Fruit fly (Drosophila melanogaster) whole organism: ENCODE data around the gene Muc68E.

Source experiments
- CG8478 ChIP-seq: fragments of >200 bp; optimal IDR thresholded peaks from 2 replicates; lab custom pipeline; 2018; ENCODE audit warnings: inconsistent platforms
- Dll ChIP-seq: fragments of >200 bp; optimal IDR thresholded peaks from 2 replicates; lab custom pipeline; 2017
- EcR ChIP-seq, 2 experiments: fragments of >200 bp; optimal IDR thresholded peaks; 2 replicates each; lab custom pipeline; 2017; ENCODE audit warnings: missing biosample characterization in 2 of 2, missing genetic modification characterization in 2 of 2, missing genetic modification reagents in 2 of 2
- pan ChIP-seq: fragments of >200 bp; optimal IDR thresholded peaks from 2 replicates; lab custom pipeline; 2017
- psq ChIP-seq: fragments of >200 bp; optimal IDR thresholded peaks from 2 replicates; lab custom pipeline; 2017
- usp ChIP-seq: fragments of >200 bp; optimal IDR thresholded peaks from 2 replicates; lab custom pipeline; 2017; ENCODE audit warnings: missing biosample characterization, missing genetic modification characterization, mixed read lengths

- TF ChIP-seq CG8478 (no peak), Dll (no peak), psq (no peak), usp (no peak), EcR (GFP tag; optimal IDR thresholded peaks at IDR 0.05; lab: Kevin White, UChicago) (no peak), pan (lab: Kevin White, UChicago) (no peak)
Measured at dm6 chr3L:12016186-12016585, 43.4 kb upstream of the Muc68E start.
